Worm (Caenorhabditis elegans): ENCODE data around the gene prcc-1.
A peak's percentile ranks its signal among the peaks of the same experiment; 100 is the strongest.

prcc-1 gene

DNA sequence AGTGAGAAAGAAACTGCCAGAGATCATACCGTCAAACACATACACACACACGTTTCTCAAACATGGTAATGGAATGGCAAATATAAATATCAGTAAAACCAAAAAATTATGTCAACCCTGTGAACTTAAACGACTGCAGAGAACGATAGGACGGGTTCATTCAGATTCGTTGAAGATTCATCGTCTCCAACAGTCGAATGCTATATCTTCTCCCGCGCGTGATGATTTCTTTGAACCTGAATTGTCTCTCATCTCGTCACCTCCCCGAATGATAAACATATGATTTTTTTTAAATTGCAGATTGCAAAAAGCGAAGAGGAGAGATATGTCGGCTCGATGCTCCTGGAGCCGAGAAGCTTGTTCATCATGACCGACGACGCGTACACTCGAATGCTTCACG lies 17.3 kb upstream of the prcc-1 start:
- TF ChIP-seq nhr-25 (tag; optimal IDR thresholded peaks at IDR 0.05) (peak; percentile 11), nhr-129 (tag; optimal IDR thresholded peaks at IDR 0.05) (peak; percentile 55), nhr-21 (tag; optimal IDR thresholded peaks at IDR 0.05) (peak; percentile 57), nhr-23 (tag; optimal IDR thresholded peaks at IDR 0.05) (no peak), fos-1 (tag; optimal IDR thresholded peaks at IDR 0.05) (peak; percentile 11)

DNA sequence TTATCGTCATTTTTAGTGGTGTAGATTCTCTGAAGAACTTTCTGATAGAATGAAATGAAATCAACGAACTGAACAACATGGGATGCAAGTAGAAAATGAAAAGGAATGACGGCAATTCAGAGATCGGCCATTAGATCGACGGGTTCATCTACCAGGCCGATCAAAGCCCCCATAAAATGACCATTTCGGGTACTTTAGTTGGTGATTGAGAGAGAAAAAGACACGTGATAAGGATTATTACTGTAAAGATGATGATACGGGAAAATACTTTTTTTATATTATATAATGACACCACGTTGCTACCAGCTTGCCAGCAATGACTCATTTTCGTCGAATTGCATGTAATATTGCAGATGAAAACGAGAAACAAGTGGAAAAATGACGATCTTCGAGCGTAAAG lies 16.2 kb upstream of the prcc-1 start, which contains the start of gene best-1:
best-1 (minus strand) TSS at position 29 of the 400 bp plus-strand sequence.
- TF ChIP-seq nhr-21 (tag; optimal IDR thresholded peaks at IDR 0.05): peak; percentile 74
- TF ChIP-seq blmp-1 (tag; optimal IDR thresholded peaks at IDR 0.05; ENCODE audit: insufficient read depth): peak; percentile 26
- no peak for TF ChIP-seq peb-1 (tag; optimal IDR thresholded peaks at IDR 0.05)
- peak; percentile 26 for TF ChIP-seq crh-2 (tag; optimal IDR thresholded peaks at IDR 0.05)
- peak; percentile 56 for TF ChIP-seq sma-3 (GFP tag; optimal IDR thresholded peaks at IDR 0.05)
- peak; percentile 5 for TF ChIP-seq nhr-129 (tag; optimal IDR thresholded peaks at IDR 0.05)
- peak; percentile 82 for TF ChIP-seq sma-9 (GFP tag; optimal IDR thresholded peaks at IDR 0.05)
- no peak for TF ChIP-seq sma-9 (tag; optimal IDR thresholded peaks at IDR 0.05)
- no peak for TF ChIP-seq nhr-237 (tag; optimal IDR thresholded peaks at IDR 0.05)

DNA sequence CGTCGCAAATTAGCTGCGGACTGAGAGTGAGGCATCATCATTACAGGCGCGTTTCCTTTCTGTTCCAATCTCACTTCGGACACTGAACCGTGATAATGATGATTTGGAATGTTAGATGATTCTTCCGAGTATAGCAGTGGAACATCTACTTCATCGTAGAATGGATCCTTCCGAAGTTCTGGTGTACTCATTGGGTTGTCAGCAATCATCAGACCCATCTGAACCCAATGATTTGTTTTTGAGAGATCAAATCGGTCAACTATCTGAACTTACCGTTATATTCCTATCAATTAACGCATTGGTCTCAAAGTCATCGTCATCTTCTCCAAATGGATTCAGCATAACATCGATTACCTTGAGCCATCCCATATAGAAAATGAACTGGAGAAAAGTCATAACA lies 14.8 kb upstream of the prcc-1 start:
- TF ChIP-seq Y55F3AM.14 (GFP tag; optimal IDR thresholded peaks at IDR 0.05) (no peak), mab-5 (tag; optimal IDR thresholded peaks at IDR 0.05) (no peak), sma-3 (GFP tag; optimal IDR thresholded peaks at IDR 0.05) (no peak), gmeb-1 (tag; optimal IDR thresholded peaks at IDR 0.05) (no peak), aly-2 (tag; optimal IDR thresholded peaks at IDR 0.05) (no peak), unc-55 (GFP tag; optimal IDR thresholded peaks at IDR 0.05) (no peak), nhr-6 (tag; optimal IDR thresholded peaks at IDR 0.05) (no peak), alr-1 (tag; optimal IDR thresholded peaks at IDR 0.05) (no peak), C34F6.9 (tag; optimal IDR thresholded peaks at IDR 0.05) (no peak), blmp-1 (tag; optimal IDR thresholded peaks at IDR 0.05; ENCODE audit: insufficient read depth) (no peak), crh-2 (tag; optimal IDR thresholded peaks at IDR 0.05) (no peak), nhr-129 (tag; optimal IDR thresholded peaks at IDR 0.05) (no peak), R02D3.7 (tag; optimal IDR thresholded peaks at IDR 0.05) (no peak), nhr-12 (tag; optimal IDR thresholded peaks at IDR 0.05) (no peak), fos-1 (tag; optimal IDR thresholded peaks at IDR 0.05) (no peak), nhr-25 (tag; optimal IDR thresholded peaks at IDR 0.05) (no peak), lin-13 (GFP tag; optimal IDR thresholded peaks at IDR 0.05) (no peak)

DNA sequence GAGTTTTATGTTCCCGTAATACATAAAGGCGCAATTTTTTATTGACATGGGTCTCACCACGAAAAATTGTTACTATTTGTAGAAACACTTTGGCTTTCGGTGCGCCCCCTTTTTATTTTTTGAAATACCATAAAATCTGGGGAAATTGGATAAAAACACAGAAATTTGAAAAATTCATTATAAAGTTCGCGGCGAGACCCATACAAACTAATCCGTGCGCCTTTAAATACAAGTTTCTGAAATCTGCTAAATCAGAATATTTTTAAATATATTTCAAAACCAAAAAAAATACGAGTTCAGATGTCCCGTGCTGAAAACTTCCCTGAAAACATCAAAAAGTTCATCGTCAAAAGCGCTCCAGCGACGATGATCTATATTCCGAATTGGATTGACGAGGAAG lies 13.8 kb upstream of the prcc-1 start, which contains the start of gene B0564.2:
B0564.2 (plus strand) TSS at position 301 of the 400 bp plus-strand sequence.
- no peak for TF ChIP-seq alr-1 (tag; optimal IDR thresholded peaks at IDR 0.05)

DNA sequence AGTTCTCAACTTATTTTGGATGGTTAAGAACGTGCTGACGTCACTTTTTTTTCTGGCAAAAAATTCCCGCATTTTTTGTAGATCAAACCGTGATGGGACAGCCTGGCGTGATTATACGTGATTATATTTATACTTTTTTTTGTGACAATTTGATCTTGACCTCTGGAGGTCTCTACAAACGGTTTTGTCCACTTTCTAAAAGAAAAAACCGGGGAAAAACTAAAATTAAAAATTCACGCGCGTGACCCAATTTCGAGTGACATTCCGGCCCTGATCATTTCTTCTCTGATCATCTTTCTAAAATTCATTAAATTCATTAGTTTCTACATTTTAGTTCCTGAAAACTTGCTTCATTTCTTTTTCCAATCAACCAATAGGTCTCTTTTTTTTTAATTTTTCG lies 11.3 kb upstream of the prcc-1 start, which contains the start of gene rde-11:
rde-11 (plus strand) TSS at position 301 of the 400 bp plus-strand sequence.
- no peak for TF ChIP-seq nhr-21 (tag; optimal IDR thresholded peaks at IDR 0.05)
- TF ChIP-seq nhr-23 (tag; optimal IDR thresholded peaks at IDR 0.05): no peak
- no peak for TF ChIP-seq alr-1 (tag; optimal IDR thresholded peaks at IDR 0.05)
- TF ChIP-seq ztf-11 (tag; optimal IDR thresholded peaks at IDR 0.05): no peak
- TF ChIP-seq R02D3.7 (tag; optimal IDR thresholded peaks at IDR 0.05): no peak
- no peak for TF ChIP-seq elt-3 (tag; optimal IDR thresholded peaks at IDR 0.05)
- no peak for TF ChIP-seq ceh-16 (tag; optimal IDR thresholded peaks at IDR 0.05)
- no peak for TF ChIP-seq nhr-12 (tag; optimal IDR thresholded peaks at IDR 0.05)
- TF ChIP-seq peb-1 (tag; optimal IDR thresholded peaks at IDR 0.05): no peak
- no peak for TF ChIP-seq sma-3 (GFP tag; optimal IDR thresholded peaks at IDR 0.05)
- no peak for TF ChIP-seq ZK546.5 (tag; optimal IDR thresholded peaks at IDR 0.05)
- no peak for TF ChIP-seq crh-2 (tag; optimal IDR thresholded peaks at IDR 0.05)
- no peak for TF ChIP-seq sma-9 (GFP tag; optimal IDR thresholded peaks at IDR 0.05)
- TF ChIP-seq sma-9 (tag; optimal IDR thresholded peaks at IDR 0.05): no peak
- no peak for TF ChIP-seq zag-1 (tag; optimal IDR thresholded peaks at IDR 0.05)
- no peak for TF ChIP-seq nhr-77 (tag; optimal IDR thresholded peaks at IDR 0.05)

DNA sequence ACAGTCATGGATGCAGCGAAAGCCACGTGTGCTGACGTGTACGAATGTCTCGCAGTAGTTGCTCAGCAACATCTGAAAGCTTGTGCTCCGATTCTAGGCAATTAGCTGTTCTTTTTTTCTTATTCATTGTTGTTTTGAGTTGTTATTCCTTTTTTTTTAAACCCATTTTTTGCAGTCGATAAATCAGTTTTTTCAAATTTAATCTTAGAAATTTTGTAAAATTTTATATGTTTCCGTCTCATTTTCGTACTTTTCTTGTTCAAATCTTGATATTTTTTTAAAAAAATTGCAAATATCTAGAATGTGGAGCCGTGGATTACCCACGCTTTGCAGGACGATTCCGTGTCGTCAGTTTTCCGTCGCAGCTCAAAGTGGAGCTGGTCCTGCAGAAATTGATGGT lies 6.8 kb upstream of the prcc-1 start, which contains the start of gene fask-1:
fask-1 (plus strand) TSS at position 301 of the 400 bp plus-strand sequence.
- TF ChIP-seq ceh-16 (tag; optimal IDR thresholded peaks at IDR 0.05) (no peak), R02D3.7 (tag; optimal IDR thresholded peaks at IDR 0.05) (no peak), ztf-4 (tag; optimal IDR thresholded peaks at IDR 0.05) (no peak), nhr-21 (tag; optimal IDR thresholded peaks at IDR 0.05) (no peak), crh-2 (tag; optimal IDR thresholded peaks at IDR 0.05) (no peak), peb-1 (tag; optimal IDR thresholded peaks at IDR 0.05) (no peak), blmp-1 (tag; optimal IDR thresholded peaks at IDR 0.05; ENCODE audit: insufficient read depth) (no peak)
